Fruit fly (Drosophila melanogaster): ENCODE results near the gene CG31689.

Gene CG31689

dm6 chr2L:2759654-2760053 lies 34.2 kb downstream of the CG31689 start, which contains the start of the genes HemK2, Snapin and Tnpo-SR (continued):
- TF ChIP-seq CG17186 (GFP tag; optimal IDR thresholded peaks at IDR 0.05) (peak; percentile 67), gem (tag; optimal IDR thresholded peaks at IDR 0.05) (peak; percentile 95), CG14014 (GFP tag; IDR thresholded peaks at IDR 0.05) (peak; percentile 91), TFAM (GFP tag; optimal IDR thresholded peaks at IDR 0.05) (no peak), row (GFP tag; IDR thresholded peaks at IDR 0.05) (peak; percentile 98), ase (GFP tag; IDR thresholded peaks at IDR 0.05) (peak; percentile 92), CG31365 (tag; optimal IDR thresholded peaks at IDR 0.05) (peak; percentile 22), CG1832 (GFP tag; optimal IDR thresholded peaks at IDR 0.05) (no peak), CG6254 (GFP tag; optimal IDR thresholded peaks at IDR 0.05) (peak; percentile 73), CG10366 (GFP tag; IDR thresholded peaks at IDR 0.05) (peak; percentile 93), danr (GFP tag; IDR thresholded peaks at IDR 0.05) (peak; percentile 86), CG14667 (GFP tag; IDR thresholded peaks at IDR 0.05) (peak; percentile 90), emc (GFP tag; optimal IDR thresholded peaks at IDR 0.05) (peak; percentile 54), schlank (tag; optimal IDR thresholded peaks at IDR 0.05) (peak; percentile 71), Rfx (GFP tag; IDR thresholded peaks at IDR 0.05) (peak; percentile 97), CG18599 (GFP tag; optimal IDR thresholded peaks at IDR 0.05) (peak; percentile 94), CG16863 (GFP tag; optimal IDR thresholded peaks at IDR 0.05) (peak; percentile 92), CG9215 (GFP tag; IDR thresholded peaks at IDR 0.05) (peak; percentile 93), otp (GFP tag; IDR thresholded peaks at IDR 0.05) (peak; percentile 86), sr (GFP tag; IDR thresholded peaks at IDR 0.05) (peak; percentile 56; the same call in 1 of the 3 replicates), dan (GFP tag; IDR thresholded peaks at IDR 0.05) (no peak; the same call in 1 of the 2 replicates), CG8089 (GFP tag; optimal IDR thresholded peaks at IDR 0.05) (peak; percentile 51), E2f1 (GFP tag; IDR thresholded peaks at IDR 0.05) (peak; percentile 93), MESR4 (GFP tag; optimal IDR thresholded peaks at IDR 0.05) (peak; percentile 47), eyg (GFP tag; optimal IDR thresholded peaks at IDR 0.05) (peak; percentile 6), CG11695 (GFP tag; IDR thresholded peaks at IDR 0.05) (peak; percentile 91), CG2889 (GFP tag; IDR thresholded peaks at IDR 0.05) (peak; percentile 83), sens-2 (GFP tag; IDR thresholded peaks at IDR 0.05) (peak; percentile 81), Abd-B (GFP tag; optimal IDR thresholded peaks at IDR 0.05) (peak; percentile 95), az2 (GFP tag; optimal IDR thresholded peaks at IDR 0.05) (peak; percentile 88), bowl (GFP tag; IDR thresholded peaks at IDR 0.05) (peak; percentile 15; the same call in 1 of the 2 replicates), tap (tag; optimal IDR thresholded peaks at IDR 0.05) (peak; percentile 86), Six4 (GFP tag; optimal IDR thresholded peaks at IDR 0.05) (peak; percentile 77), CG3163 (GFP tag; optimal IDR thresholded peaks at IDR 0.05) (peak; percentile 59), CG33213 (GFP tag; optimal IDR thresholded peaks at IDR 0.05) (peak; percentile 89), CG2129 (GFP tag; IDR thresholded peaks at IDR 0.05; ENCODE audit: partially characterized antibody) (peak; percentile 97), CG17912 (GFP tag; optimal IDR thresholded peaks at IDR 0.05) (peak; percentile 62), Dp (GFP tag; optimal IDR thresholded peaks at IDR 0.05) (peak; percentile 43), zen (tag; optimal IDR thresholded peaks at IDR 0.05) (peak; percentile 97), CG3726 (GFP tag; IDR thresholded peaks at IDR 0.05) (peak; percentile 86; the same call in 2 of the 3 replicates), h (optimal IDR thresholded peaks at IDR 0.05) (no peak), Deaf1 (tag; optimal IDR thresholded peaks at IDR 0.05) (peak; percentile 70), CG2120 (GFP tag; optimal IDR thresholded peaks at IDR 0.05) (peak; percentile 96), CG7928 (GFP tag; optimal IDR thresholded peaks at IDR 0.05) (peak; percentile 67), bigmax (GFP tag; optimal IDR thresholded peaks at IDR 0.05) (no peak), trh (GFP tag; optimal IDR thresholded peaks at IDR 0.05) (peak; percentile 74), cwo (GFP tag; optimal IDR thresholded peaks at IDR 0.05) (peak; percentile 84), HHEX (GFP tag; optimal IDR thresholded peaks at IDR 0.05) (peak; percentile 88), Dfd (GFP tag; optimal IDR thresholded peaks at IDR 0.05) (no peak), mld (GFP tag; IDR thresholded peaks at IDR 0.05; ENCODE audit: partially characterized antibody) (peak; percentile 87), CG5953 (GFP tag; IDR thresholded peaks at IDR 0.05) (peak; percentile 79), unc-4 (GFP tag; IDR thresholded peaks at IDR 0.05; ENCODE audit: partially characterized antibody) (peak; percentile 99)

Data from whole organism, embryonic.